Worm (Caenorhabditis elegans) whole organism, L4/young adult: Measurements from ENCODE around the gene rtfo-1.
A peak's percentile ranks its signal among the peaks of the same experiment; 100 is the strongest.

Experiments used
- W03F9.2 ChIP-seq: fragments of 150-350 bp; optimal IDR thresholded peaks from 2 replicates; lab custom pipeline; 2014; ENCODE audit warnings: missing biosample characterization, missing genetic modification characterization
- dao-5 ChIP-seq: sonication (generic microtip); optimal IDR thresholded peaks from 2 replicates; lab custom pipeline; 2016; ENCODE audit warnings: missing genotype, missing genetic modification characterization, moderate library complexity, missing compliant biosample characterization
- him-1 ChIP-seq: sonication (generic microtip); optimal IDR thresholded peaks from 2 replicates; lab custom pipeline; 2016; ENCODE audit warnings: missing genotype, missing genetic modification reagents, missing genetic modification characterization, missing compliant biosample characterization

Gene rtfo-1

ce11 chrV:9563585-9563984 lies 18.9 kb downstream of the rtfo-1 start:
- no peak for TF ChIP-seq W03F9.2 (tag; lab: Kevin White, UChicago)
- no peak for TF ChIP-seq him-1 (tag; lab: Kevin White, UChicago)
- TF ChIP-seq dao-5 (tag; lab: Kevin White, UChicago), result no peak

DNA sequence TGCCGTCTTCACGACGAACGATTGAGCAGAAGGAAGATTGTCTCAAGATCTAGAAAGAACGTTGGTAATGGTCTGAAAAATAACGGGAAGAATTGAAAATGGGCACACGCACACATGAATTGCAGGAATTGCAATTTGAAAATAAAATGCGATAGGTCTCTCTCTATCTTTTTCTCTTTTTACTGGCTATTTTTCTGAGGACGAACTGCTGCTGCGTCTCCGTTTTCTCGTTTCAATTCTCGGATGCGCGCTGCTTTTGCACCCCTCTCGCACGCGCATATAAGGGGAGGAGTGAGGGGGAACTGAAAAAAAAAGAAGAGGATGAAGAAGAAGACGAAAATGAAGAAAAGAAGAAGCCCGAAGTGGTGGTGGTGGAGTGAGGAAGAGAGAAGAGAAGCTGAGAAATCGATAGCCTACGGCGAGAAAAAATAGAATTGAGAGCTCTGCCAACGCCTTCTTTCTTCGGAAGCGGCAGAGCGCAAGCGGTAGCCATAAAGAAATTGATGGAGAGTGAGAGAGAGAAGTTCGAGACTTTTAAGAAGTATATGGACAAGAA lies 20.7 kb downstream of the rtfo-1 start, which contains the start of gene rgef-1:
TSS of gene rgef-1 (minus strand) at position 51 of the 556 bp plus-strand sequence.
- TF ChIP-seq W03F9.2 (tag; lab: Kevin White, UChicago) (no peak), him-1 (tag; lab: Kevin White, UChicago) (peak; percentile 61)

DNA sequence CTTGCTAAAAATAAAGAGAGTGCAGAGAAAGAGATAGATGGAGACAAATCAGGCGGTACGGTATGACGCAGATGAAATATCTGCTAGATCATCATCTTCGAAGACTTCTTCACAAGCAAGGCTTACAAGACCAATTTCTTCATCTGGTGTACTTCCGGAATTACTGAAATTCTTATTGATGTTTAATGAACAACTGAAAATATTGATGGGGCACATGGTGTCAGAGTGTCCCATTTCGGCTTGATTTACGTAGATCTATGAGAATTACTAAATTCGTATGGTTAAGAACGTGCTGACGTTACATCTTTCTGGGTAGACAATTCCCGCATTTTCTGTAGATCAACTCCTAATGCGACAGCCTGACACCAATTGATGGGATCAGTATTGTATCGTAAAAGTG lies 25.8 kb downstream of the rtfo-1 start:
- TF ChIP-seq W03F9.2 (tag; lab: Kevin White, UChicago), result no peak
- no peak for TF ChIP-seq dao-5 (tag; lab: Kevin White, UChicago)
- no peak for TF ChIP-seq him-1 (tag; lab: Kevin White, UChicago)

DNA sequence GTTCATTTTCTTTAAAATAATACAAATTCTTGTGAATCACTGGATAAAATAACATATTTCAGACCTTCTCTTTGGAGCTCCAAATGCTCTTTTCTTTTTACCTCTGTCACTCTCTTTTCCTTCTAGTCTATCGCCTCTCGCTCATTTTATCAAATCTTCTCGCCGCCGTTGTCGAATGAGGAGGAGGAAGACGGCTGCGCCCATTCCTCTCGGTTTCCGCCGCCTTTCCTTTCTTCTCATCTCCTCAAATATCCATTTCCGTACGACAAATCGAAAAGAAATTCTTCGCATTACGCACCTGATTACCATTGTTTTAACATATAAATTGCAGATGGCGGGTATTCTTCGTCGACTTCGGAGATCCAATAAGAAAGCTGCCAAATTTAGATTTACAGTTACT lies 32.1 kb downstream of the rtfo-1 start, which contains the start of gene ehbp-1:
TSS of gene ehbp-1 (plus strand) at position 332 of the 400 bp plus-strand sequence.
- TF ChIP-seq dao-5 (tag; lab: Kevin White, UChicago) (no peak), him-1 (tag; lab: Kevin White, UChicago) (no peak), W03F9.2 (tag; lab: Kevin White, UChicago) (no peak)

DNA sequence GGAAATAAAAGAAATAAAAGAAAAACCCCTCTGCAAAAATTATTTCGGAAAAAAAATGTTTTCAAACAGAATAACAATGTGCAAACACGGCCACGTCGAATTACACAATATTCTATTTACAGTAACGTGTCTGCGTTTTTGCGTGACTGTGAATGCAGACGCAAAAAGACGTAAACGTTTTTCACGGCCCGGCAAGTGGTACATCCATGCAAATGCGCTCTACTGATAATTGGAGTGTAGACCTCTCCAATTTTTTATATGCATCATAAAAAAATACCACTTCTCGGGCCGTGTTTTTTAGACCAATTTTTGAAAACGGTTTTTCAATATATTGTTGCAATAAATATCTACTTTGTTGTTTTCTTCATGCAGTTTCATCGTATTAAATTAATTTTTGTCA lies 33.0 kb downstream of the rtfo-1 start, which contains the start of gene nstp-10:
TSS of gene nstp-10 (minus strand) at position 378 of the 400 bp plus-strand sequence.
- TF ChIP-seq him-1 (tag; lab: Kevin White, UChicago) (no peak), W03F9.2 (tag; lab: Kevin White, UChicago) (peak; percentile 65)

DNA sequence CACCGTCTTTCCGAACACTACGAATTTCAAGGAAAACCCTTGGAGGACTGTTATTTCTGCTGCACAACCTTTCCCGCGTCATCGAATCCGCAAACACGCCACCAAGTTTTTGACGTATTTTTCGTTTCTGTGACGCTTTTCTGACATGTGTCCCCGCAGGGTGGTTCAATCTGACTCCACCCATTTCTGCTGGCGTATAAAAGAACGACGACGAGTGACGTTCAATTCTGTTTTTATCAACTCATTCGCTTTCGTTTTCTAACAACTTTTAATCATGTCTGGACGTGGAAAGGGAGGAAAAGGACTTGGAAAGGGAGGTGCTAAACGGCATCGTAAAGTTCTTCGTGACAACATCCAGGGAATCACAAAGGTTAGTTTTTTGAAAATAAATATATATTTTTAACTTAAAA lies 35.6 kb downstream of the rtfo-1 start, which contains the start of gene his-37:
TSS of gene his-37 (plus strand) at position 246 of the 410 bp plus-strand sequence.
- TF ChIP-seq W03F9.2 (tag; lab: Kevin White, UChicago) (peak; percentile 97), dao-5 (tag; lab: Kevin White, UChicago) (peak; percentile 37), him-1 (tag; lab: Kevin White, UChicago) (peak; percentile 96)

ce11 chrV:9546042-9546581 lies 36.3 kb downstream of the rtfo-1 start, which contains the start of gene C50F4.6:
Gene C50F4.6 (plus strand): TSS chrV:9546092.
- TF ChIP-seq dao-5 (tag; lab: Kevin White, UChicago) (no peak), W03F9.2 (tag; lab: Kevin White, UChicago) (no peak), him-1 (tag; lab: Kevin White, UChicago) (no peak)

ce11 chrV:9545238-9545709 lies 37.2 kb downstream of the rtfo-1 start, which contains the start of the genes his-35 and his-41:
Gene his-35 (minus strand): TSS chrV:9545288.
Gene his-41 (plus strand): TSS chrV:9545536.
- TF ChIP-seq dao-5 (tag; lab: Kevin White, UChicago) (no peak), W03F9.2 (tag; lab: Kevin White, UChicago) (no peak), him-1 (tag; lab: Kevin White, UChicago) (no peak)

ce11 chrV:9544176-9544632 lies 38.2 kb downstream of the rtfo-1 start, which contains the start of gene mdf-1:
Gene mdf-1 (minus strand): TSS chrV:9544226.
- TF ChIP-seq dao-5 (tag; lab: Kevin White, UChicago), result no peak
- peak; percentile 29 for TF ChIP-seq W03F9.2 (tag; lab: Kevin White, UChicago)
- peak; percentile 44 for TF ChIP-seq him-1 (tag; lab: Kevin White, UChicago)

- TF ChIP-seq him-1 (tag; lab: Kevin White, UChicago) (no peak), W03F9.2 (tag; lab: Kevin White, UChicago) (no peak), dao-5 (tag; lab: Kevin White, UChicago) (no peak)
Observed at ce11 chrV:9541506-9541905, 40.9 kb downstream of the rtfo-1 start, which contains the start of gene C50F4.16. Gene C50F4.16 (minus strand): TSS chrV:9541606.

ce11 chrV:9539638-9540037 lies 42.8 kb downstream of the rtfo-1 start, which contains the start of gene C50F4.12:
Gene C50F4.12 (minus strand): TSS chrV:9539738.
- TF ChIP-seq dao-5 (tag; lab: Kevin White, UChicago) (no peak), W03F9.2 (tag; lab: Kevin White, UChicago) (no peak), him-1 (tag; lab: Kevin White, UChicago) (no peak)

DNA sequence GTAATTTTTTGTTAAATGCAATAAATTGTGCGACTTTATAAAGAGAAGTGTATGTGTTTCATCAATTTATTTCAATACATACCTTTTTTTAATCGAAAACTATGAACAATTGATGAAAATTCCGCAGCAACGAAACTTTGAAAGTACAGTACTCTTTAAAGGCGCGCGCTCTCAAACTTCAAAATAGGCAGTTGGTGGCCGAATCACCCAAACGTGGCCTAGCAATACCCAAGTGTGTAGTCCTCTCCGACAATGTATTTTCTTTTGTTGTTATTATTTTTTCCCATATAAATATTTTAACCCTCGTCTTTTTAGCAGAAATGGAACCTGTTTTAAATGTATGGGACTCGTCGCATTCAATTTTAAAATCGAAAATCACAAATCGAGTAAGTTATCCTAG lies 45.9 kb downstream of the rtfo-1 start, which contains the start of gene C50F4.4:
TSS of gene C50F4.4 (plus strand) at position 267 of the 400 bp plus-strand sequence.
- no peak for TF ChIP-seq W03F9.2 (tag; lab: Kevin White, UChicago)
- TF ChIP-seq dao-5 (tag; lab: Kevin White, UChicago), result no peak
- peak; percentile 2 for TF ChIP-seq him-1 (tag; lab: Kevin White, UChicago)

- TF ChIP-seq him-1 (tag; lab: Kevin White, UChicago) (no peak), W03F9.2 (tag; lab: Kevin White, UChicago) (no peak)
Observed at ce11 chrV:9534621-9535020, 47.8 kb downstream of the rtfo-1 start, which contains the start of gene tag-329. Gene tag-329 (plus strand): TSS chrV:9534921.
